Worm (Caenorhabditis elegans) whole organism, late embryonic: ENCODE data around the gene C06B3.1.

Source experiments
- ama-1 ChIP-seq: fragments of 150-350 bp; optimal IDR thresholded peaks from 2 replicates; lab custom pipeline; 2014
- ceh-2 ChIP-seq: sonication (generic microtip); optimal IDR thresholded peaks from 2 replicates; lab custom pipeline; 2016; ENCODE audit warnings: missing genotype, missing genetic modification characterization, missing compliant biosample characterization
- ceh-30 ChIP-seq: fragments of 150-350 bp; optimal IDR thresholded peaks from 2 replicates; lab custom pipeline; 2014; ENCODE audit warnings: missing biosample characterization, missing genetic modification characterization
- dmd-4 ChIP-seq: sonication (generic microtip); optimal IDR thresholded peaks from 2 replicates; lab custom pipeline; 2016; ENCODE audit warnings: borderline replicate concordance, missing genetic modification characterization, missing compliant biosample characterization
- nhr-11 ChIP-seq: fragments of 150-350 bp; optimal IDR thresholded peaks from 2 replicates; lab custom pipeline; 2014; ENCODE audit warnings: missing biosample characterization, missing genetic modification characterization
- pag-3 ChIP-seq: sonication (generic microtip); optimal IDR thresholded peaks from 2 replicates; lab custom pipeline; 2016; ENCODE audit warnings: missing compliant biosample characterization, missing genetic modification characterization, borderline replicate concordance
- pha-4 ChIP-seq: fragments of 150-350 bp; optimal IDR thresholded peaks from 2 replicates; lab custom pipeline; 2018; ENCODE audit warnings: missing biosample characterization, missing genetic modification reagents, missing genetic modification characterization

ce11 chrV:13936052-13936451, 33.5 kb downstream of the C06B3.1 start:
- no peak for TF ChIP-seq ama-1 (lab: Kevin White, UChicago)
- TF ChIP-seq ceh-2 (tag; lab: Kevin White, UChicago) = no peak
- no peak for TF ChIP-seq pha-4 (tag; lab: Kevin White, UChicago)
- TF ChIP-seq dmd-4 (tag; lab: Kevin White, UChicago) = no peak
- no peak for TF ChIP-seq nhr-11
- TF ChIP-seq ceh-30 (tag; lab: Kevin White, UChicago) = no peak
- no peak for TF ChIP-seq pag-3 (tag; lab: Kevin White, UChicago)
